Worm (Caenorhabditis elegans): ENCODE data around the gene C04C3.4.

DNA sequence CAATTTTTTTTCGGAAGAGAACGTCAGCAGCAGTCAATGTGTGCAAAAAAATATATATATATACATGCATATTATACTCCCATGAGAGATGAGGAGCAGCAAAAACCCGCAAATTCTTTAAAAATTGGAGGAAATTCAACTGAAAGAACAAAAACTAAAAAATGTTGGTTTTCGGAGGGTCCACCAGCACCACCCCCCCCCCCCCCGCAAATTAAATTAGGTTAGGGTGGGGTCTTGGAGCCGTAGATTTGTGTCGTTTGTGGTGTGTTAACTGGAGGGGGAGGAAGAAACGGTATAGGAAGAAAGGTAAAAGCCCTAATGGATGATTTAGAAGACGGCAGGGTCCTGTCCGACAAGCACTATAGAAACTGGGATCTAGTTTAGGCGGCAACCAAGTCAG is 45.8 kb upstream of the C04C3.4 start:
- TF ChIP-seq nhr-28 (tag; optimal IDR thresholded peaks at IDR 0.05) (no peak), nhr-25 (tag; optimal IDR thresholded peaks at IDR 0.05; ENCODE audit: borderline replicate concordance, insufficient read depth) (no peak), attf-4 (tag; optimal IDR thresholded peaks at IDR 0.05) (no peak), nhr-111 (GFP tag; optimal IDR thresholded peaks at IDR 0.05) (no peak), nhr-77 (tag; optimal IDR thresholded peaks at IDR 0.05) (no peak), ama-1 (optimal IDR thresholded peaks at IDR 0.05) (no peak), rbr-2 (tag; optimal IDR thresholded peaks at IDR 0.05) (no peak), R02D3.7 (tag; optimal IDR thresholded peaks at IDR 0.05) (no peak), unc-39 (tag; optimal IDR thresholded peaks at IDR 0.05) (no peak), ZK337.2 (GFP tag; IDR thresholded peaks at IDR 0.05) (no peak), snpc-4 (tag; optimal IDR thresholded peaks at IDR 0.05) (no peak), hlh-11 (tag; optimal IDR thresholded peaks at IDR 0.05) (no peak)
